Comparison of ENCODE assay signal across 4 fruit fly cellular contexts in the genomic region with DNA sequence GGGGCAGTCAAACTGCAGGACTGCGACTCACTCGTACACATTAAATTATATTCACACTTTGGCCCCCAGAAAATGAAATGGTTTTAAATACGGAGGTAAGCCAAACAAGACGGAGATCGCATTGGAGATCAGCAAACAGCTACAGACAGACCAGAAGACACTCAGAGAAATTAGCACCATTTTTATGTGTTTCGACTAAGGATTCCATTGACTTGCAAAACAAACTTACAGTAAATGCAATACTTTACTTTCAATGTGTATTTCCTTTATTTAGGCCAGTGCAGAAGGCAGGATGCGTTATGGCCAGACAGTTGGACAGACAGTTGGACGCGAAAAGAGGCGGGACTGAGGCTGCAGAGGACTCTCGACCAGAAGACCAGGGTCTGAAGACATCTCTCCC.
A peak's percentile ranks its signal among the peaks of the same experiment; 100 is the strongest.
TF ChIP-seq lines count a peak whose summit lies in the region.

No protein-coding gene starts in this region.

- no peak for TF ChIP-seq CTCF in whole organism, embryonic (GFP tag; optimal IDR thresholded peaks at IDR 0.05; lab: Kevin White, UChicago)

TF ChIP-seq in whole organism, embryonic, 481 proteins besides CTCF, POLR2A, EP300 and RAD21:
- TF ChIP-seq Ets65A (GFP tag; lab: Kevin White, UChicago), result peak; percentile 32
- no peak for TF ChIP-seq ab (GFP tag; optimal IDR thresholded peaks at IDR 0.05; lab: Kevin White, UChicago)
- TF ChIP-seq CG6765 (GFP tag; optimal IDR thresholded peaks at IDR 0.05; lab: Kevin White, UChicago), result no peak
TF ChIP-seq in whole organism, embryonic: peak in this region for 1.

TF ChIP-seq in whole organism, prepupa, 60 proteins besides CTCF, POLR2A, EP300 and RAD21 (continues in another document):
- TF ChIP-seq Blimp-1 (GFP tag; optimal IDR thresholded peaks at IDR 0.05; lab: Kevin White, UChicago) (no peak), CG1621 (tag; optimal IDR thresholded peaks at IDR 0.05; lab: Kevin White, UChicago) (peak; percentile 24), acj6 (GFP tag; optimal IDR thresholded peaks at IDR 0.05; lab: Kevin White, UChicago) (peak; percentile 1), achi (GFP tag; optimal IDR thresholded peaks at IDR 0.05; lab: Kevin White, UChicago) (no peak), Gug (GFP tag; IDR thresholded peaks at IDR 0.05; lab: Robert Waterston, UW) (no peak), Met (GFP tag; optimal IDR thresholded peaks at IDR 0.05; lab: Kevin White, UChicago) (peak; percentile 39), dac (GFP tag; optimal IDR thresholded peaks at IDR 0.05; lab: Kevin White, UChicago) (no peak), CG6163 (GFP tag; IDR thresholded peaks at IDR 0.05; lab: Robert Waterston, UW) (0 out of 3 replicates have a peak, but pooled peaks have one; percentile 34), Sox102F (GFP tag; optimal IDR thresholded peaks at IDR 0.05; lab: Kevin White, UChicago) (peak; percentile 1), Ets21C (GFP tag; optimal IDR thresholded peaks at IDR 0.05; lab: Kevin White, UChicago) (no peak), fd85E (GFP tag; optimal IDR thresholded peaks at IDR 0.05; lab: Kevin White, UChicago) (no peak), Eip93F (GFP tag; optimal IDR thresholded peaks at IDR 0.05; lab: Kevin White, UChicago) (no peak), fd59A (GFP tag; optimal IDR thresholded peaks at IDR 0.05; lab: Kevin White, UChicago) (no peak), CG8119 (GFP tag; IDR thresholded peaks at IDR 0.05; lab: Robert Waterston, UW) (no peak), Ets96B (tag; optimal IDR thresholded peaks at IDR 0.05; lab: Kevin White, UChicago) (no peak), dsx (GFP tag; optimal IDR thresholded peaks at IDR 0.05; lab: Kevin White, UChicago; ENCODE audit: poor library complexity, severe bottlenecking) (no peak), CG34406 (GFP tag; optimal IDR thresholded peaks at IDR 0.05; lab: Kevin White, UChicago) (no peak), esn (GFP tag; optimal IDR thresholded peaks at IDR 0.05; lab: Kevin White, UChicago) (peak; percentile 30), Smox (GFP tag; optimal IDR thresholded peaks at IDR 0.05; lab: Kevin White, UChicago) (peak; percentile 31), salr (GFP tag; optimal IDR thresholded peaks at IDR 0.05; lab: Kevin White, UChicago) (no peak), CG8632 (GFP tag; optimal IDR thresholded peaks at IDR 0.05; lab: Kevin White, UChicago) (no peak), eg (GFP tag; IDR thresholded peaks at IDR 0.05; lab: Robert Waterston, UW) (no peak), OdsH (GFP tag; optimal IDR thresholded peaks at IDR 0.05; lab: Kevin White, UChicago) (no peak), Sox15 (GFP tag; optimal IDR thresholded peaks at IDR 0.05; lab: Kevin White, UChicago) (no peak), Lpt (GFP tag; optimal IDR thresholded peaks at IDR 0.05; lab: Kevin White, UChicago) (no peak), CG3919 (GFP tag; optimal IDR thresholded peaks at IDR 0.05; lab: Kevin White, UChicago) (peak; percentile 4), CG11762 (GFP tag; optimal IDR thresholded peaks at IDR 0.05; lab: Kevin White, UChicago; ENCODE audit: insufficient read depth) (no peak), CG7368 (GFP tag; optimal IDR thresholded peaks at IDR 0.05; lab: Kevin White, UChicago) (no peak)

TF ChIP-seq in whole organism, pupa, 21 proteins besides CTCF, POLR2A, EP300 and RAD21:
- TF ChIP-seq CG9948 (tag; optimal IDR thresholded peaks at IDR 0.05; lab: Kevin White, UChicago) (peak; percentile 17), CG10348 (GFP tag; IDR thresholded peaks at IDR 0.05; lab: Robert Waterston, UW) (no peak), CG15710 (tag; optimal IDR thresholded peaks at IDR 0.05; lab: Kevin White, UChicago) (peak; percentile 18), CG8159 (tag; optimal IDR thresholded peaks at IDR 0.05; lab: Kevin White, UChicago) (peak; percentile 36), CG12605 (GFP tag; IDR thresholded peaks at IDR 0.05; lab: Robert Waterston, UW) (no peak), D1 (tag; optimal IDR thresholded peaks at IDR 0.05; lab: Kevin White, UChicago) (no peak), Pif1A (GFP tag; optimal IDR thresholded peaks at IDR 0.05; lab: Kevin White, UChicago) (peak; percentile 21), CG17806 (tag; optimal IDR thresholded peaks at IDR 0.05; lab: Kevin White, UChicago) (peak; percentile 14)
TF ChIP-seq in whole organism, pupa: peak in this region for 5.

TF ChIP-seq in whole organism, wandering third instar larva, 38 proteins besides CTCF, POLR2A, EP300 and RAD21:
- TF ChIP-seq Hr78 (GFP tag; optimal IDR thresholded peaks at IDR 0.05; lab: Kevin White, UChicago) (no peak), Hr83 (GFP tag; optimal IDR thresholded peaks at IDR 0.05; lab: Kevin White, UChicago; ENCODE audit: poor library complexity, severe bottlenecking) (no peak), h (GFP tag; optimal IDR thresholded peaks at IDR 0.05; lab: Kevin White, UChicago) (peak; percentile 5), ey (GFP tag; optimal IDR thresholded peaks at IDR 0.05; lab: Kevin White, UChicago) (peak; percentile 59), CG9705 (GFP tag; optimal IDR thresholded peaks at IDR 0.05; lab: Kevin White, UChicago) (no peak), HLH106 (tag; optimal IDR thresholded peaks at IDR 0.05; lab: Kevin White, UChicago) (peak; percentile 39), Jra (GFP tag; optimal IDR thresholded peaks at IDR 0.05; lab: Kevin White, UChicago) (no peak), dsf (GFP tag; optimal IDR thresholded peaks at IDR 0.05; lab: Kevin White, UChicago; ENCODE audit: borderline replicate concordance) (no peak), Rel (GFP tag; optimal IDR thresholded peaks at IDR 0.05; lab: Kevin White, UChicago) (no peak), Rel (tag; optimal IDR thresholded peaks at IDR 0.05; lab: Kevin White, UChicago) (no peak), usp (GFP tag; optimal IDR thresholded peaks at IDR 0.05; lab: Kevin White, UChicago) (no peak), Dfd (GFP tag; optimal IDR thresholded peaks at IDR 0.05; lab: Kevin White, UChicago) (no peak), foxo (GFP tag; optimal IDR thresholded peaks at IDR 0.05; lab: Kevin White, UChicago) (peak in 1 of 2 experiments; percentile 49), N (GFP tag; optimal IDR thresholded peaks at IDR 0.05; lab: Kevin White, UChicago) (no peak), lola (GFP tag; optimal IDR thresholded peaks at IDR 0.05; lab: Kevin White, UChicago) (no peak), GATAd (GFP tag; optimal IDR thresholded peaks at IDR 0.05; lab: Kevin White, UChicago) (no peak), dmrt93B (GFP tag; optimal IDR thresholded peaks at IDR 0.05; lab: Kevin White, UChicago) (no peak), sv (GFP tag; optimal IDR thresholded peaks at IDR 0.05; lab: Kevin White, UChicago) (no peak), dl (GFP tag; optimal IDR thresholded peaks at IDR 0.05; lab: Kevin White, UChicago; ENCODE audit: insufficient read depth in 1 of 2, partially characterized antibody in 2 of 2) (no peak), Dif (GFP tag; optimal IDR thresholded peaks at IDR 0.05; lab: Kevin White, UChicago; ENCODE audit: partially characterized antibody) (no peak), Mio (GFP tag; optimal IDR thresholded peaks at IDR 0.05; lab: Kevin White, UChicago) (no peak), br (GFP tag; optimal IDR thresholded peaks at IDR 0.05; lab: Kevin White, UChicago) (peak; percentile 59), psq (GFP tag; optimal IDR thresholded peaks at IDR 0.05; lab: Kevin White, UChicago) (peak; percentile 42), CrebA (GFP tag; optimal IDR thresholded peaks at IDR 0.05; lab: Kevin White, UChicago; ENCODE audit: borderline replicate concordance) (no peak), brk (GFP tag; optimal IDR thresholded peaks at IDR 0.05; lab: Kevin White, UChicago) (no peak), jim (GFP tag; optimal IDR thresholded peaks at IDR 0.05; lab: Kevin White, UChicago) (no peak), sage (GFP tag; optimal IDR thresholded peaks at IDR 0.05; lab: Kevin White, UChicago) (no peak), fru (GFP tag; optimal IDR thresholded peaks at IDR 0.05; lab: Kevin White, UChicago) (peak; percentile 58), rgr (GFP tag; optimal IDR thresholded peaks at IDR 0.05; lab: Kevin White, UChicago) (peak; percentile 30), Vsx2 (GFP tag; optimal IDR thresholded peaks at IDR 0.05; lab: Kevin White, UChicago; ENCODE audit: partially characterized antibody) (no peak), CG32264 (GFP tag; optimal IDR thresholded peaks at IDR 0.05; lab: Kevin White, UChicago) (no peak), woc (GFP tag; optimal IDR thresholded peaks at IDR 0.05; lab: Kevin White, UChicago) (peak; percentile 69), pan (optimal IDR thresholded peaks at IDR 0.05; lab: Kevin White, UChicago) (no peak), Myc (optimal IDR thresholded peaks at IDR 0.05; lab: Kevin White, UChicago) (no peak), Abd-B (GFP tag; optimal IDR thresholded peaks at IDR 0.05; lab: Kevin White, UChicago) (no peak), Sp1 (GFP tag; optimal IDR thresholded peaks at IDR 0.05; lab: Kevin White, UChicago) (no peak), tai (GFP tag; optimal IDR thresholded peaks at IDR 0.05; lab: Kevin White, UChicago) (no peak), OdsH (GFP tag; optimal IDR thresholded peaks at IDR 0.05; lab: Kevin White, UChicago) (peak; percentile 43), Hnf4 (GFP tag; optimal IDR thresholded peaks at IDR 0.05; lab: Kevin White, UChicago) (peak; percentile 61)
TF ChIP-seq in whole organism, wandering third instar larva: peak in this region for 11.

Comparison
In these comparisons a context has a peak if more than half of its experiments do, and no peak if none do; other contexts are left out.
1. Of the 7 proteins assayed by ChIP-seq in both whole organism, embryonic and whole organism, prepupa: peak only in whole organism, embryonic: none; only in whole organism, prepupa: Sox102F; in both: none; in neither: 6.